Fruit fly (Drosophila melanogaster): Measurements from ENCODE around the gene Rab23.

DNA sequence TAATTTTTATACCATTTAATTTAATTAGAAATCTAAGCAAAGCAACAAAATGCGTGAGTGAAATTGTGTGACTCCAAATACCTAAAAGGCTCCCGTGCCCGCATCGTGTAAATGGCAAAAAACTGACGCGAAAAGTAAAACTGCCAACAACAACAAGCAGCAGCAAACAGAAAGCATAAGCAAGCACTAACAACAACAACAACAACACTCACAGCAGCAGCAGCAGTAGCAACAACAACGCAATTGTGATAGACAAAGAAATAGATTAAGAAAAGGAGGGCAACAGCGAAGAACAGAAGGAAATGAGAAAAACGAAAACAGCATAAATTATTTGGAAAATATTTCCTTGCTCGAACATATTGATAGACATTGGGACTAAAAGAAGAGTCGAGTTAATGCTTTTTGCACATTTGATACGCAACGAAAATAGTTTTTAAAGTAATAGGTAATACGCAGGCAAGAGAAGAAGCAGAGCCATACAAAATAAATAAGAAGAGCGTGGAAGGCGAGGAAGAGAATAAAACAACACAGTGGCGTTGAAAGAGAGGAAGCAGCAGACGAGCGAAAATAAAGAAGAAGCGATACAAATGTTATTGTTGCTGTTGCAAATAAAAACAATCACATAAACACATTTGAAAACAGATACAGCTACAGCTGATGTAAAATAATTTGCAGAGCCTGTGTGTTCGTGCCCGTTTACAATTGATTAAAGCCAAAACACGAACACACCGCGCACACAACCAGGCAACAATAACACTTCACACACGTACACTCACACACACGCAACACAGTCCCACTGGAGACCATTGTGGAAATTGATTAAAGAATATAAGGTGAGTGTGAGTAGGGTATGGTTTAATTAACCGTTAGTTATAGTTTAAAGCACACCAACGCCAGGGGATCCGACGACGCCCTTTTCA is 15.2 kb downstream of the Rab23 start:
- TF ChIP-seq CG8478 (optimal IDR thresholded peaks at IDR 0.05) (no peak), CTCF (optimal IDR thresholded peaks at IDR 0.05) (no peak)
